Fruit fly (Drosophila melanogaster) whole organism, embryonic: ENCODE measurements around the gene CG43400.
A peak's percentile ranks its signal among the peaks of the same experiment; 100 is the strongest.

Source experiments
- Abd-B ChIP-seq: fragments of 200-800 bp; sonication (Bioruptor generic); optimal IDR thresholded peaks from 2 replicates; lab custom pipeline; 2018; ENCODE audit warnings: missing biosample characterization, mild to moderate bottlenecking, missing genetic modification characterization, moderate library complexity
- Antp ChIP-seq: fragments of 200-800 bp; sonication (Bioruptor generic); optimal IDR thresholded peaks from 3 replicates; lab custom pipeline; 2016; ENCODE audit warnings: missing biosample characterization, missing genetic modification characterization
- Blimp-1 ChIP-seq: fragments of 200-800 bp; sonication (Bioruptor generic); optimal IDR thresholded peaks from 3 replicates; lab custom pipeline; 2018; ENCODE audit warnings: missing biosample characterization, missing genetic modification characterization, mild to moderate bottlenecking, moderate library complexity, missing genetic modification reagents
- CG11456 ChIP-seq: fragments of 200-800 bp; sonication (Bioruptor generic); IDR thresholded peaks from 3 replicates; pipeline ENCODE4 v1.3.6; 2022; ENCODE audit warnings: missing biosample characterization, missing genetic modification characterization
- CG11560 ChIP-seq: fragments of 200-800 bp; sonication (Bioruptor generic); IDR thresholded peaks from 3 replicates; pipeline ENCODE4 v1.3.6; 2022; ENCODE audit warnings: missing biosample characterization, missing genetic modification characterization
- CG12744 ChIP-seq: fragments of 200-800 bp; sonication (Bioruptor generic); optimal IDR thresholded peaks from 2 replicates; lab custom pipeline; 2016; ENCODE audit warnings: missing biosample characterization, missing genetic modification characterization
- CG13624 ChIP-seq: fragments of 200-800 bp; sonication (Bioruptor generic); optimal IDR thresholded peaks from 2 replicates; lab custom pipeline; 2016; ENCODE audit warnings: missing biosample characterization, missing genetic modification characterization
- CG13894 ChIP-seq: fragments of 200-800 bp; sonication (Bioruptor generic); optimal IDR thresholded peaks from 3 replicates; lab custom pipeline; 2018; ENCODE audit warnings: missing biosample characterization, mild to moderate bottlenecking, missing genetic modification characterization, moderate library complexity
- CG15479 ChIP-seq: fragments of 200-800 bp; sonication (Bioruptor generic); optimal IDR thresholded peaks from 3 replicates; lab custom pipeline; 2019; ENCODE audit warnings: missing biosample characterization, mild to moderate bottlenecking, missing genetic modification characterization, moderate library complexity
- CG16863 ChIP-seq: fragments of 200-800 bp; sonication (Bioruptor generic); optimal IDR thresholded peaks from 3 replicates; lab custom pipeline; 2016; ENCODE audit warnings: missing biosample characterization, missing genetic modification characterization
- CG17568 ChIP-seq: fragments of 200-800 bp; sonication (Bioruptor generic); optimal IDR thresholded peaks from 2 replicates; lab custom pipeline; 2018; ENCODE audit warnings: missing biosample characterization, mild to moderate bottlenecking, missing genetic modification characterization, moderate library complexity
- CG2712 ChIP-seq: fragments of 200-800 bp; optimal IDR thresholded peaks from 3 replicates; lab custom pipeline; 2019; ENCODE audit warnings: missing biosample characterization, mild to moderate bottlenecking, missing genetic modification characterization, moderate library complexity
- CG3726 ChIP-seq: fragments of 200-800 bp; sonication (Bioruptor generic); IDR thresholded peaks from 3 replicates; pipeline ENCODE4, ENCODE4 v1.3.6; 2022; ENCODE audit warnings: missing biosample characterization, missing genetic modification characterization
- CG3847 ChIP-seq: fragments of 200-800 bp; sonication (Bioruptor generic); IDR thresholded peaks from 2 replicates; pipeline ENCODE4 v1.3.6; 2022; ENCODE audit warnings: missing biosample characterization, missing genetic modification characterization
- CG4328 ChIP-seq: fragments of 200-800 bp; sonication (Bioruptor generic); optimal IDR thresholded peaks from 3 replicates; lab custom pipeline; 2017; ENCODE audit warnings: missing biosample characterization, missing genetic modification reagents, missing genetic modification characterization
- CG5953 ChIP-seq: fragments of 200-800 bp; sonication (Bioruptor generic); IDR thresholded peaks from 2 replicates; pipeline ENCODE4 v1.3.6; 2022; ENCODE audit warnings: missing biosample characterization, missing genetic modification characterization
- CG7786 ChIP-seq: fragments of 200-800 bp; sonication (Bioruptor generic); optimal IDR thresholded peaks from 2 replicates; lab custom pipeline; 2016; ENCODE audit warnings: missing biosample characterization, missing genetic modification characterization
- CG7987 ChIP-seq: fragments of 200-800 bp; sonication (Bioruptor generic); optimal IDR thresholded peaks from 2 replicates; lab custom pipeline; 2018; ENCODE audit warnings: missing biosample characterization, mild to moderate bottlenecking, missing genetic modification characterization, moderate library complexity
- CG8944 ChIP-seq: fragments of 200-800 bp; sonication (Bioruptor generic); optimal IDR thresholded peaks from 3 replicates; lab custom pipeline; 2016; ENCODE audit warnings: missing biosample characterization, missing genetic modification characterization
- CG9727 ChIP-seq: fragments of 200-800 bp; sonication (Bioruptor generic); optimal IDR thresholded peaks from 3 replicates; lab custom pipeline; 2017; ENCODE audit warnings: missing biosample characterization, mild to moderate bottlenecking, missing genetic modification characterization
- Deaf1 ChIP-seq: fragments of 200-800 bp; optimal IDR thresholded peaks from 3 replicates; lab custom pipeline; 2019; ENCODE audit warnings: missing biosample characterization, mild to moderate bottlenecking, missing genetic modification characterization, moderate library complexity
- Dref ChIP-seq: fragments of 200-800 bp; sonication (Bioruptor generic); IDR thresholded peaks from 2 replicates; pipeline ENCODE4 v1.3.6; 2022; ENCODE audit warnings: missing biosample characterization, missing genetic modification characterization
- Ets65A ChIP-seq: fragments of 200-800 bp; sonication (Bioruptor generic); peaks from one replicate; lab custom pipeline; 2016; ENCODE audit warnings: missing biosample characterization, missing genetic modification characterization
- Hr78 ChIP-seq, 2 experiments: fragments of 200-800 bp in 1 of 2; fragments of >200 bp in 1 of 2; sonication (Bioruptor generic) in 1 of 2; optimal IDR thresholded peaks; 2 replicates each; lab custom pipeline; 2017 to 2019; ENCODE audit warnings: missing biosample characterization in 2 of 2, missing genetic modification characterization in 2 of 2, mild to moderate bottlenecking in 1 of 2, moderate library complexity in 1 of 2
- Jarid2 ChIP-seq: fragments of 200-800 bp; sonication (Bioruptor generic); optimal IDR thresholded peaks from 3 replicates; lab custom pipeline; 2017; ENCODE audit warnings: mild to moderate bottlenecking, missing biosample characterization, missing genetic modification reagents, missing genetic modification characterization
- NC2β ChIP-seq: fragments of 200-800 bp; sonication (Bioruptor generic); optimal IDR thresholded peaks from 2 replicates; lab custom pipeline; 2016; ENCODE audit warnings: missing biosample characterization, missing genetic modification characterization
- Opbp ChIP-seq: fragments of 200-800 bp; sonication (Bioruptor generic); IDR thresholded peaks from 3 replicates; pipeline ENCODE4 v1.3.6; 2022; ENCODE audit warnings: missing biosample characterization, missing genetic modification characterization; ENCODE audit not compliant: partially characterized antibody
- Pdp1 ChIP-seq, 2 experiments: fragments of 200-800 bp; sonication (Bioruptor generic); optimal IDR thresholded peaks; 3 replicates each; lab custom pipeline; 2016; ENCODE audit warnings: missing biosample characterization in 2 of 2, missing genetic modification characterization in 2 of 2, mild to moderate bottlenecking in 1 of 2, moderate library complexity in 1 of 2
- Rfx ChIP-seq: fragments of 200-800 bp; sonication (Bioruptor generic); IDR thresholded peaks from 2 replicates; pipeline ENCODE4 v1.3.6; 2022; ENCODE audit warnings: missing biosample characterization, missing genetic modification characterization
- ac ChIP-seq: fragments of 200-800 bp; sonication (Bioruptor generic); optimal IDR thresholded peaks from 3 replicates; lab custom pipeline; 2017; ENCODE audit warnings: missing biosample characterization, mild to moderate bottlenecking, missing genetic modification characterization
- ase ChIP-seq: fragments of 200-800 bp; sonication (Bioruptor generic); IDR thresholded peaks from 3 replicates; pipeline ENCODE4 v1.3.6; 2022; ENCODE audit warnings: missing biosample characterization, missing genetic modification characterization
- bbx ChIP-seq: fragments of 200-800 bp; sonication (Bioruptor generic); IDR thresholded peaks from 2 replicates; pipeline ENCODE4 v1.3.6; 2022; ENCODE audit warnings: missing biosample characterization, missing genetic modification characterization; ENCODE audit not compliant: partially characterized antibody
- br ChIP-seq: fragments of >200 bp; optimal IDR thresholded peaks from 2 replicates; lab custom pipeline; 2017
- chm ChIP-seq: fragments of 200-800 bp; sonication (Bioruptor generic); IDR thresholded peaks from 2 replicates; pipeline ENCODE4 v1.3.6; 2022; ENCODE audit warnings: missing biosample characterization, missing genetic modification characterization
- danr ChIP-seq: fragments of 200-800 bp; sonication (Bioruptor generic); IDR thresholded peaks from 2 replicates; pipeline ENCODE4 v1.3.6; 2022; ENCODE audit warnings: missing biosample characterization, missing genetic modification characterization
- emc ChIP-seq: fragments of 200-800 bp; sonication (Bioruptor generic); optimal IDR thresholded peaks from 2 replicates; lab custom pipeline; 2016; ENCODE audit warnings: missing biosample characterization, missing genetic modification characterization
- fru ChIP-seq: fragments of >200 bp; optimal IDR thresholded peaks from 2 replicates; lab custom pipeline; 2017
- gfzf ChIP-seq: fragments of 200-800 bp; sonication (Bioruptor generic); optimal IDR thresholded peaks from 2 replicates; lab custom pipeline; 2016; ENCODE audit warnings: missing biosample characterization, mild to moderate bottlenecking, missing genetic modification characterization, moderate library complexity
- gsb ChIP-seq: fragments of 200-800 bp; sonication (Bioruptor generic); IDR thresholded peaks from 2 replicates; pipeline ENCODE4 v1.3.6; 2022; ENCODE audit warnings: missing biosample characterization, missing genetic modification characterization
- her ChIP-seq: fragments of 200-800 bp; sonication (Bioruptor generic); optimal IDR thresholded peaks from 2 replicates; lab custom pipeline; 2016; ENCODE audit warnings: missing biosample characterization, missing genetic modification characterization
- lola ChIP-seq, 3 experiments: fragments of >200 bp in 2 of 3; fragments of 200-800 bp in 1 of 3; sonication (Bioruptor generic) in 1 of 3; optimal IDR thresholded peaks; 2 replicates each; lab custom pipeline; 2017 to 2019; ENCODE audit warnings: missing biosample characterization in 3 of 3, missing genetic modification characterization in 3 of 3, mild to moderate bottlenecking in 1 of 3, moderate library complexity in 1 of 3
- pros ChIP-seq: fragments of 200-800 bp; sonication (Bioruptor generic); optimal IDR thresholded peaks from 3 replicates; lab custom pipeline; 2019; ENCODE audit warnings: missing biosample characterization, mild to moderate bottlenecking, missing genetic modification characterization, moderate library complexity
- schlank ChIP-seq: fragments of 200-800 bp; sonication (Bioruptor generic); optimal IDR thresholded peaks from 2 replicates; lab custom pipeline; 2018; ENCODE audit warnings: missing biosample characterization, mild to moderate bottlenecking, missing genetic modification characterization
- scrt ChIP-seq: fragments of 200-800 bp; sonication (Bioruptor generic); optimal IDR thresholded peaks from 2 replicates; lab custom pipeline; 2018; ENCODE audit warnings: missing biosample characterization, mild to moderate bottlenecking, missing genetic modification characterization, moderate library complexity
- slbo ChIP-seq: fragments of 200-800 bp; sonication (Bioruptor generic); IDR thresholded peaks from 2 replicates; pipeline ENCODE4 v1.3.6; 2022; ENCODE audit warnings: missing biosample characterization, missing genetic modification characterization
- yki ChIP-seq: fragments of >200 bp; optimal IDR thresholded peaks from 3 replicates; lab custom pipeline; 2018
- zen2 ChIP-seq: fragments of 200-800 bp; sonication (Bioruptor generic); IDR thresholded peaks from 3 replicates; pipeline ENCODE4 v1.3.6; 2022; ENCODE audit warnings: missing biosample characterization, missing genetic modification characterization; ENCODE audit not compliant: partially characterized antibody

The CG43400 gene

dm6 chr2L:8496269-8496668, 5.7 kb downstream of the CG43400 start, which contains the start of gene Bace (continued):
- TF ChIP-seq Ets65A, result peak; percentile 49
- TF ChIP-seq Jarid2 (GFP tag; lab: Kevin White, UChicago), result no peak
- TF ChIP-seq, all 482 proteins: peak for 8

- TF ChIP-seq slbo (GFP tag; lab: Robert Waterston, UW), result 0 out of 2 replicates have a peak, but pooled peaks have one; percentile 7
- no peak for TF ChIP-seq CG8944 (GFP tag; lab: Kevin White, UChicago)
- TF ChIP-seq danr (GFP tag; lab: Robert Waterston, UW), result no peak
- peak; percentile 73 for TF ChIP-seq scrt (GFP tag; lab: Kevin White, UChicago)
- 0 out of 3 replicates have a peak, but pooled peaks have one; percentile 10 for TF ChIP-seq CG11456
- TF ChIP-seq Dref (GFP tag; lab: Robert Waterston, UW), result 0 out of 2 replicates have a peak, but pooled peaks have one; percentile 22
- 0 out of 2 replicates have a peak, but pooled peaks have one; percentile 19 for TF ChIP-seq CG5953 (GFP tag; lab: Robert Waterston, UW)
- TF ChIP-seq CG13894 (tag; lab: Kevin White, UChicago), result peak; percentile 27
- TF ChIP-seq Deaf1, result peak; percentile 91
- TF ChIP-seq Rfx, result peak; percentile 15; the same call in 1 of the 2 replicates
Observed at dm6 chr2L:8506729-8507128, 16.2 kb downstream of the CG43400 start, which contains the start of gene Dh31. Gene Dh31 (minus strand): TSS chr2L:8506845.

dm6 chr2L:8511723-8512122, 21.2 kb downstream of the CG43400 start, which contains the start of gene CG13096:
Gene CG13096 (minus strand): TSS chr2L:8511866.
- TF ChIP-seq Hr78 (GFP tag; optimal IDR thresholded peaks at IDR 0.05; lab: Kevin White, UChicago) (no peak), Pdp1 (GFP tag; optimal IDR thresholded peaks at IDR 0.05; lab: Kevin White, UChicago) (no peak), fru (lab: Kevin White, UChicago) (no peak), ac (GFP tag; lab: Kevin White, UChicago) (no peak), pros (GFP tag; lab: Kevin White, UChicago) (no peak), br (lab: Kevin White, UChicago) (no peak), schlank (tag; lab: Kevin White, UChicago) (no peak), CG2712 (tag; lab: Kevin White, UChicago) (peak; percentile 65), chm (GFP tag; lab: Robert Waterston, UW) (no peak), Opbp (GFP tag; lab: Robert Waterston, UW) (peak; percentile 98), CG13624 (GFP tag; lab: Kevin White, UChicago) (peak; percentile 73), CG11560 (tag; lab: Robert Waterston, UW) (peak; percentile 58; the same call in 1 of the 3 replicates), CG7987 (GFP tag; lab: Kevin White, UChicago) (peak; percentile 80), CG17568 (GFP tag; lab: Kevin White, UChicago) (no peak), CG16863 (GFP tag; lab: Kevin White, UChicago) (no peak), lola (GFP tag; optimal IDR thresholded peaks at IDR 0.05; lab: Kevin White, UChicago) (peak in 1 of 3 experiments; percentile 3), zen2 (GFP tag; lab: Robert Waterston, UW) (peak; percentile 98), CG3726 (GFP tag; lab: Robert Waterston, UW) (no peak), Abd-B (GFP tag; lab: Kevin White, UChicago) (peak; percentile 55), her (peak; percentile 10), CG15479 (GFP tag; lab: Kevin White, UChicago) (no peak), CG9727 (peak; percentile 30), CG3847 (peak; percentile 53; the same call in 1 of the 2 replicates), Jarid2 (GFP tag; lab: Kevin White, UChicago) (no peak), bbx (GFP tag; lab: Robert Waterston, UW) (peak; percentile 99), emc (GFP tag; lab: Kevin White, UChicago) (no peak), CG4328 (GFP tag; lab: Kevin White, UChicago) (no peak), NC2β (GFP tag; lab: Kevin White, UChicago) (no peak), CG12744 (GFP tag; lab: Kevin White, UChicago) (no peak), gfzf (GFP tag; lab: Kevin White, UChicago) (peak; percentile 53), Antp (GFP tag; lab: Kevin White, UChicago) (peak; percentile 18), CG7786 (GFP tag; lab: Kevin White, UChicago) (no peak), ase (peak; percentile 25; the same call in 1 of the 3 replicates), yki (lab: Kevin White, UChicago) (no peak), Deaf1 (peak; percentile 22), gsb (GFP tag; lab: Robert Waterston, UW) (no peak), Blimp-1 (GFP tag; lab: Kevin White, UChicago) (no peak)
